Fruit fly (Drosophila melanogaster): ENCODE measurements around the gene CG7130.

The CG7130 gene

DNA sequence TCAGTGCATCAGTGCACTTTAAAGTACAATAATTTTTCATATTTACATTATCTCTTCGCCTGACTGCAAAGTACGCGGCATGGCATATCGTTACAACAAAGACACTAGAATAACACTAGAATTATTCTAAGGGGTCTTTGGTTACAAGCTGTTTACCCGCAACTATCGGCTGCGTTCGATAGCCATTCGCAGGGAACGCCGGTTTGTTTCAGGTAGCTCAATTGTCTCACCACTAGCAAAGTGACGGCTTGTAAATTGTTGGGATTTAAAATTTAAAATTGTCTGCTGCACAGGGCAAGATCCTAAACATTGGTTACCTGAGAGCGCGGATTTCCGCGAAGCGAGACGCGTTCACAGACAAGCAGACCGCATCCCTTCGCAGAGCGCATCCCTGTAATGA is 9.9 kb downstream of the CG7130 start, which contains the start of gene CG14561 (continued):
- peak; percentile 90 for TF ChIP-seq vnd (GFP tag; IDR thresholded peaks at IDR 0.05; ENCODE audit: partially characterized antibody)
- no peak for TF ChIP-seq CG11085 (GFP tag; IDR thresholded peaks at IDR 0.05)
- TF ChIP-seq MESR4 (GFP tag; optimal IDR thresholded peaks at IDR 0.05), result peak; percentile 66

DNA sequence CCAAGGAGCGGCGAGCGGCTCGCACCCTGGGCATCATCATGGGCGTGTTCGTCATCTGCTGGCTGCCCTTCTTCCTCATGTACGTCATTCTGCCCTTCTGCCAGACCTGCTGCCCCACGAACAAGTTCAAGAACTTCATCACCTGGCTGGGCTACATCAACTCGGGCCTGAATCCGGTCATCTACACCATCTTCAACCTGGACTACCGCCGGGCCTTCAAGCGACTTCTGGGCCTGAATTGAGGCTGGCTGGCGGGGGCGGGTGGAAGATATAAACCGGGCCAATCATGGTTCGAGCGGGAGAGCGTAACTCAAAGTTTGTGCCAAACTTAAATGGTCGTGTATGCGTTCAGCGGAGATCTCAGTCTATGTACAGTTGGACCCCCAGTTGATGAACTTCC is 11.7 kb downstream of the CG7130 start:
- TF ChIP-seq CG10209 (GFP tag; optimal IDR thresholded peaks at IDR 0.05), result no peak
- TF ChIP-seq CG6683 (GFP tag; optimal IDR thresholded peaks at IDR 0.05), result no peak
- TF ChIP-seq Gug (GFP tag; IDR thresholded peaks at IDR 0.05), result no peak
- TF ChIP-seq Med (GFP tag), result peak; percentile 67
- TF ChIP-seq knrl (GFP tag; IDR thresholded peaks at IDR 0.05; ENCODE audit: partially characterized antibody), result no peak
- TF ChIP-seq Deaf1 (tag; optimal IDR thresholded peaks at IDR 0.05), result no peak

DNA sequence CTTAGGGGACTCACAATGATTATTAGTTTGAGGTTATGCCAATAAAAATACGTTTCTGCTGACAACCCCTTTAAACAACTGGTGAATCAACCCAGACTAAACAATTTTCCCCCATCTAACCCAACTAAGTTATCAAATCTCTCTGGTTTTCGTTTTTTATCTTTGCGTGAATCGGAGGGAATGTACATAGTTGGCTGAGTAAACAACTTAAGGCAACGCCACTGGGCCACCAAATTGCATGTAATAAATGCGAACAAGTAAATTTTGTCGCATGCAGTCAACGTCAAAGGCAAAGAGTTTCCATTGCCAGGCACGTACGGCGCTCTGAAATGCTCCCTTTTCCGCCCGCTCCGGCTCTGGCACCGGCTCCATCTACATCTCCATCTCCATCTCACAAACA is 22.2 kb downstream of the CG7130 start:
- TF ChIP-seq CG34224 (GFP tag; IDR thresholded peaks at IDR 0.05; ENCODE audit: partially characterized antibody), result no peak
- no peak for TF ChIP-seq CG13624 (GFP tag; optimal IDR thresholded peaks at IDR 0.05)
- TF ChIP-seq cas (GFP tag; IDR thresholded peaks at IDR 0.05), result no peak
- no peak for TF ChIP-seq CG10979 (tag; optimal IDR thresholded peaks at IDR 0.05)
- TF ChIP-seq MTF-1 (GFP tag; optimal IDR thresholded peaks at IDR 0.05; ENCODE audit: borderline replicate concordance), result no peak
- peak; percentile 63 for TF ChIP-seq ATbp (GFP tag; optimal IDR thresholded peaks at IDR 0.05)
- no peak for TF ChIP-seq nau (GFP tag; optimal IDR thresholded peaks at IDR 0.05)
- TF ChIP-seq Med (GFP tag), result peak; percentile 44
- TF ChIP-seq Adf1 (GFP tag; IDR thresholded peaks at IDR 0.05), result no peak
- TF ChIP-seq CG9215 (GFP tag; IDR thresholded peaks at IDR 0.05), result no peak
- no peak for TF ChIP-seq klu (GFP tag; IDR thresholded peaks at IDR 0.05)
- TF ChIP-seq Asciz (GFP tag; optimal IDR thresholded peaks at IDR 0.05), result peak; percentile 34
- TF ChIP-seq emc (GFP tag; optimal IDR thresholded peaks at IDR 0.05), result no peak
- no peak for TF ChIP-seq pb (GFP tag; optimal IDR thresholded peaks at IDR 0.05)
- TF ChIP-seq CG3407 (GFP tag; optimal IDR thresholded peaks at IDR 0.05), result peak; percentile 6
- TF ChIP-seq CG2678 (tag; optimal IDR thresholded peaks at IDR 0.05), result peak; percentile 26
- no peak for TF ChIP-seq Rx (GFP tag; IDR thresholded peaks at IDR 0.05)
- TF ChIP-seq HHEX (GFP tag; optimal IDR thresholded peaks at IDR 0.05), result peak; percentile 8
- no peak for TF ChIP-seq gt (GFP tag; IDR thresholded peaks at IDR 0.05)
- no peak for TF ChIP-seq ham (GFP tag; IDR thresholded peaks at IDR 0.05)
- TF ChIP-seq Dp (GFP tag; optimal IDR thresholded peaks at IDR 0.05), result no peak

DNA sequence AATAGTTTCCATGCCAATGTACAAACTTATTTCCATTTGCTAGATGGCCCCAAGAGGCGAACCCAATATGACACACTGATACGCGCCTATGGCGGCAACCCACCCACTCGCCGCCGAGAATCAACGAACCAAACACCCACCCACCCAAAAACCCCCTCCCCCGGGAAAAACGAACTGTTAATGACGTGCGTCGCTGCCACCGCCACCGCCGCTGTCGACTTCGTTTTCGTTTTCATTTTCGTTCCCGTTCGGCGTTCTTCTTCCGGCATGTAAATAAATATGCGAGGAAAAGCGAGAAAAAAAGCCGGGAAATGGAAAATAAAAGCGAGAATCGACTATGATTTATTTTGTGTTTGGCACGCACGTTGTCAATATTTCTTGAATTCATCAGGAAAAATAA is 24.4 kb downstream of the CG7130 start:
- no peak for TF ChIP-seq Sry-δ (GFP tag; optimal IDR thresholded peaks at IDR 0.05)
- TF ChIP-seq CG4360 (GFP tag; IDR thresholded peaks at IDR 0.05), result no peak
- peak in 1 of 2 experiments; percentile 41 for TF ChIP-seq Eip74EF (GFP tag; optimal IDR thresholded peaks at IDR 0.05)
- peak; percentile 60 for TF ChIP-seq sd (tag; optimal IDR thresholded peaks at IDR 0.05)
- no peak for TF ChIP-seq caup (GFP tag; optimal IDR thresholded peaks at IDR 0.05; ENCODE audit: severe bottlenecking)
- TF ChIP-seq CG12769 (tag; optimal IDR thresholded peaks at IDR 0.05), result peak; percentile 66
- peak; percentile 53; the same call in 1 of the 3 replicates for TF ChIP-seq so (GFP tag; IDR thresholded peaks at IDR 0.05)
- TF ChIP-seq knrl (GFP tag; IDR thresholded peaks at IDR 0.05; ENCODE audit: partially characterized antibody), result no peak
- TF ChIP-seq Dbx (GFP tag; IDR thresholded peaks at IDR 0.05), result no peak
- no peak for TF ChIP-seq gsb (GFP tag; IDR thresholded peaks at IDR 0.05)
- peak; percentile 97 for TF ChIP-seq sr (GFP tag; IDR thresholded peaks at IDR 0.05)
- TF ChIP-seq Rfx (GFP tag; IDR thresholded peaks at IDR 0.05), result peak; percentile 32; the same call in 1 of the 2 replicates
- no peak for TF ChIP-seq Hr3 (GFP tag; optimal IDR thresholded peaks at IDR 0.05)
- peak; percentile 70 for TF ChIP-seq Blimp-1 (GFP tag; optimal IDR thresholded peaks at IDR 0.05)
- TF ChIP-seq Deaf1 (tag; optimal IDR thresholded peaks at IDR 0.05), result peak; percentile 89
- peak; percentile 71 for TF ChIP-seq crol (GFP tag; IDR thresholded peaks at IDR 0.05)
- 0 out of 2 replicates have a peak, but pooled peaks have one; percentile 7 for TF ChIP-seq slbo (GFP tag; IDR thresholded peaks at IDR 0.05)
- TF ChIP-seq Max (GFP tag; optimal IDR thresholded peaks at IDR 0.05), result no peak
- peak; percentile 78 for TF ChIP-seq Adf1 (GFP tag; IDR thresholded peaks at IDR 0.05)
- TF ChIP-seq odd (GFP tag; optimal IDR thresholded peaks at IDR 0.05), result no peak
- no peak for TF ChIP-seq slou (GFP tag; optimal IDR thresholded peaks at IDR 0.05)

All from whole organism, embryonic.